Fruit fly (Drosophila melanogaster) whole organism, embryonic: ENCODE results near the gene Ube3a.

Experiments used
- Aef1 ChIP-seq: fragments of 200-800 bp; sonication (Bioruptor generic); IDR thresholded peaks from 3 replicates; pipeline ENCODE4 v1.3.6; 2022; ENCODE audit warnings: missing biosample characterization, missing genetic modification characterization
- Bgb ChIP-seq: fragments of 200-800 bp; sonication (Bioruptor generic); IDR thresholded peaks from 2 replicates; pipeline ENCODE4 v1.3.6; 2022; ENCODE audit warnings: missing biosample characterization, missing genetic modification characterization; ENCODE audit not compliant: partially characterized antibody
- CG10543 ChIP-seq: fragments of 200-800 bp; sonication (Bioruptor generic); optimal IDR thresholded peaks from 3 replicates; lab custom pipeline; 2017; ENCODE audit warnings: missing biosample characterization, mild to moderate bottlenecking, missing genetic modification characterization, moderate library complexity
- CG12071 ChIP-seq: fragments of 200-800 bp; sonication (Bioruptor generic); optimal IDR thresholded peaks from 3 replicates; lab custom pipeline; 2018; ENCODE audit warnings: missing biosample characterization, mild to moderate bottlenecking, missing genetic modification characterization
- CG12942 ChIP-seq: fragments of 200-800 bp; sonication (Bioruptor generic); optimal IDR thresholded peaks from 3 replicates; lab custom pipeline; 2016; ENCODE audit warnings: missing biosample characterization, missing genetic modification characterization
- CG14014 ChIP-seq: fragments of 200-800 bp; sonication (Bioruptor generic); IDR thresholded peaks from 2 replicates; pipeline ENCODE4 v1.3.6; 2022; ENCODE audit warnings: missing biosample characterization, missing genetic modification characterization
- CG14441 ChIP-seq: fragments of 200-800 bp; sonication (Bioruptor generic); IDR thresholded peaks from 2 replicates; pipeline ENCODE4 v1.3.6; 2022; ENCODE audit warnings: missing biosample characterization, missing genetic modification characterization
- CG14965 ChIP-seq: fragments of 200-800 bp; sonication (Bioruptor generic); optimal IDR thresholded peaks from 2 replicates; lab custom pipeline; 2016; ENCODE audit warnings: missing biosample characterization, missing genetic modification characterization, borderline replicate concordance
- CG15514 ChIP-seq: fragments of 200-800 bp; sonication (Bioruptor generic); optimal IDR thresholded peaks from 3 replicates; lab custom pipeline; 2017; ENCODE audit warnings: missing biosample characterization, missing genetic modification characterization, mild to moderate bottlenecking, moderate library complexity, missing genetic modification reagents
- CG1602 ChIP-seq: fragments of 200-800 bp; sonication (Bioruptor generic); optimal IDR thresholded peaks from 3 replicates; lab custom pipeline; 2016; ENCODE audit warnings: missing biosample characterization, missing genetic modification characterization
- CG18764 ChIP-seq: fragments of 200-800 bp; sonication (Bioruptor generic); optimal IDR thresholded peaks from 3 replicates; lab custom pipeline; 2016; ENCODE audit warnings: missing biosample characterization, missing genetic modification characterization
- CG31388 ChIP-seq: fragments of 200-800 bp; sonication (Bioruptor generic); optimal IDR thresholded peaks from 2 replicates; lab custom pipeline; 2016; ENCODE audit warnings: missing biosample characterization, missing genetic modification characterization
- CG43689 ChIP-seq: fragments of 200-800 bp; sonication (Bioruptor generic); IDR thresholded peaks from 2 replicates; pipeline ENCODE4 v1.3.6; 2022; ENCODE audit warnings: missing biosample characterization, missing genetic modification characterization
- CG6854 ChIP-seq: fragments of 200-800 bp; sonication (Bioruptor generic); optimal IDR thresholded peaks from 3 replicates; lab custom pipeline; 2017; ENCODE audit warnings: missing biosample characterization, mild to moderate bottlenecking, missing genetic modification characterization
- Deaf1 ChIP-seq: fragments of 200-800 bp; optimal IDR thresholded peaks from 3 replicates; lab custom pipeline; 2019; ENCODE audit warnings: missing biosample characterization, mild to moderate bottlenecking, missing genetic modification characterization, moderate library complexity
- Dip3 ChIP-seq: fragments of 200-800 bp; sonication (Bioruptor generic); optimal IDR thresholded peaks from 3 replicates; lab custom pipeline; 2016; ENCODE audit warnings: missing biosample characterization, missing genetic modification characterization
- Doc2 ChIP-seq: fragments of 200-800 bp; sonication (Bioruptor generic); IDR thresholded peaks from 2 replicates; pipeline ENCODE4 v1.3.6; 2022; ENCODE audit warnings: missing biosample characterization, missing genetic modification characterization
- Dp ChIP-seq: fragments of 200-800 bp; sonication (Bioruptor generic); optimal IDR thresholded peaks from 2 replicates; lab custom pipeline; 2018; ENCODE audit warnings: missing biosample characterization, mild to moderate bottlenecking, missing genetic modification characterization, moderate library complexity
- Eip74EF ChIP-seq, 2 experiments: fragments of 200-800 bp in 1 of 2; fragments of >200 bp in 1 of 2; sonication (Bioruptor generic) in 1 of 2; optimal IDR thresholded peaks; 2 replicates each; lab custom pipeline; 2017 to 2019; ENCODE audit warnings: missing biosample characterization in 2 of 2, missing genetic modification characterization in 2 of 2, mild to moderate bottlenecking in 1 of 2, moderate library complexity in 1 of 2
- Fer3 ChIP-seq: fragments of 200-800 bp; sonication (Bioruptor generic); optimal IDR thresholded peaks from 2 replicates; lab custom pipeline; 2018; ENCODE audit warnings: missing biosample characterization, mild to moderate bottlenecking, missing genetic modification characterization, moderate library complexity
- HLH3B ChIP-seq: fragments of 200-800 bp; sonication (Bioruptor generic); IDR thresholded peaks from 2 replicates; pipeline ENCODE4 v1.3.6; 2022; ENCODE audit warnings: missing biosample characterization, missing genetic modification characterization
- HmgZ ChIP-seq: fragments of 200-800 bp; sonication (Bioruptor generic); optimal IDR thresholded peaks from 2 replicates; lab custom pipeline; 2018; ENCODE audit warnings: missing biosample characterization, mild to moderate bottlenecking, missing genetic modification characterization
- Hmx ChIP-seq: fragments of 200-800 bp; sonication (Bioruptor generic); optimal IDR thresholded peaks from 2 replicates; lab custom pipeline; 2016; ENCODE audit warnings: missing biosample characterization, missing genetic modification characterization
- Hr78 ChIP-seq, 2 experiments: fragments of 200-800 bp in 1 of 2; fragments of >200 bp in 1 of 2; sonication (Bioruptor generic) in 1 of 2; optimal IDR thresholded peaks; 2 replicates each; lab custom pipeline; 2017 to 2019; ENCODE audit warnings: missing biosample characterization in 2 of 2, missing genetic modification characterization in 2 of 2, mild to moderate bottlenecking in 1 of 2, moderate library complexity in 1 of 2
- Lhr ChIP-seq: fragments of 200-800 bp; sonication (Bioruptor generic); optimal IDR thresholded peaks from 3 replicates; lab custom pipeline; 2017; ENCODE audit warnings: mild to moderate bottlenecking, missing biosample characterization, missing genetic modification reagents, missing genetic modification characterization
- NC2α ChIP-seq: fragments of 200-800 bp; sonication (Bioruptor generic); optimal IDR thresholded peaks from 2 replicates; lab custom pipeline; 2016; ENCODE audit warnings: missing biosample characterization, missing genetic modification characterization
- NC2β ChIP-seq: fragments of 200-800 bp; sonication (Bioruptor generic); optimal IDR thresholded peaks from 2 replicates; lab custom pipeline; 2016; ENCODE audit warnings: missing biosample characterization, missing genetic modification characterization
- Ravus ChIP-seq: fragments of 200-800 bp; sonication (Bioruptor generic); IDR thresholded peaks from 2 replicates; pipeline ENCODE4 v1.3.6; 2022; ENCODE audit warnings: missing biosample characterization, missing genetic modification characterization
- Usf ChIP-seq: fragments of 200-800 bp; sonication (Bioruptor generic); optimal IDR thresholded peaks from 2 replicates; lab custom pipeline; 2017; ENCODE audit warnings: missing genotype, missing biosample characterization, missing genetic modification characterization
- ab ChIP-seq: fragments of 200-800 bp; sonication (Bioruptor generic); optimal IDR thresholded peaks from 2 replicates; lab custom pipeline; 2016; ENCODE audit warnings: missing biosample characterization, missing genetic modification characterization
- az2 ChIP-seq: fragments of 200-800 bp; sonication (Bioruptor generic); optimal IDR thresholded peaks from 3 replicates; lab custom pipeline; 2016; ENCODE audit warnings: missing biosample characterization, missing genetic modification characterization
- bigmax ChIP-seq: fragments of 200-800 bp; sonication (Bioruptor generic); optimal IDR thresholded peaks from 2 replicates; lab custom pipeline; 2018; ENCODE audit warnings: missing biosample characterization, mild to moderate bottlenecking, missing genetic modification characterization
- bowl ChIP-seq: fragments of 200-800 bp; sonication (Bioruptor generic); IDR thresholded peaks from 2 replicates; pipeline ENCODE4 v1.3.6; 2022; ENCODE audit warnings: missing biosample characterization, missing genetic modification characterization
- cato ChIP-seq: fragments of 200-800 bp; sonication (Bioruptor generic); optimal IDR thresholded peaks from 2 replicates; lab custom pipeline; 2016; ENCODE audit warnings: missing biosample characterization, missing genetic modification characterization, borderline replicate concordance
- cg ChIP-seq: fragments of 200-800 bp; sonication (Bioruptor generic); optimal IDR thresholded peaks from 3 replicates; lab custom pipeline; 2019; ENCODE audit warnings: missing biosample characterization, mild to moderate bottlenecking, missing genetic modification characterization, moderate library complexity
- crp ChIP-seq, 2 experiments: fragments of 200-800 bp; sonication (Bioruptor generic); optimal IDR thresholded peaks; 2 replicates in 1 of 2; 3 replicates in 1 of 2; lab custom pipeline; 2017; ENCODE audit warnings: missing biosample characterization in 2 of 2, missing genetic modification characterization in 2 of 2, mild to moderate bottlenecking in 1 of 2, moderate library complexity in 1 of 2
- en ChIP-seq: fragments of 200-800 bp; sonication (Bioruptor generic); optimal IDR thresholded peaks from 2 replicates; lab custom pipeline; 2016; ENCODE audit warnings: missing biosample characterization, missing genetic modification characterization
- kay ChIP-seq: fragments of 200-800 bp; sonication (Bioruptor generic); optimal IDR thresholded peaks from 2 replicates; lab custom pipeline; 2016; ENCODE audit warnings: missing biosample characterization, missing genetic modification characterization
- ken ChIP-seq: fragments of 200-800 bp; sonication (Bioruptor generic); IDR thresholded peaks from 3 replicates; pipeline ENCODE4 v1.3.6; 2022; ENCODE audit warnings: missing biosample characterization, missing genetic modification characterization
- luna ChIP-seq: fragments of 200-800 bp; sonication (Bioruptor generic); optimal IDR thresholded peaks from 2 replicates; lab custom pipeline; 2016; ENCODE audit warnings: missing biosample characterization, missing genetic modification characterization
- mirr ChIP-seq: fragments of 200-800 bp; sonication (Bioruptor generic); optimal IDR thresholded peaks from 3 replicates; lab custom pipeline; 2018; ENCODE audit warnings: missing biosample characterization, mild to moderate bottlenecking, missing genetic modification characterization
- pros ChIP-seq: fragments of 200-800 bp; sonication (Bioruptor generic); optimal IDR thresholded peaks from 3 replicates; lab custom pipeline; 2019; ENCODE audit warnings: missing biosample characterization, mild to moderate bottlenecking, missing genetic modification characterization, moderate library complexity
- pum ChIP-seq: fragments of 200-800 bp; sonication (Bioruptor generic); optimal IDR thresholded peaks from 2 replicates; lab custom pipeline; 2016; ENCODE audit warnings: missing biosample characterization, missing genetic modification characterization
- ro ChIP-seq: fragments of 200-800 bp; sonication (Bioruptor generic); IDR thresholded peaks from 2 replicates; pipeline ENCODE4 v1.3.6; 2022; ENCODE audit warnings: missing biosample characterization, missing genetic modification characterization
- sim ChIP-seq: fragments of 200-800 bp; sonication (Bioruptor generic); IDR thresholded peaks from 2 replicates; pipeline ENCODE4 v1.3.6; 2022; ENCODE audit warnings: missing biosample characterization, missing genetic modification characterization
- sob ChIP-seq: fragments of 200-800 bp; sonication (Bioruptor generic); IDR thresholded peaks from 2 replicates; pipeline ENCODE4 v1.3.6; 2022; ENCODE audit warnings: missing biosample characterization, missing genetic modification characterization
- stwl ChIP-seq: fragments of 200-800 bp; sonication (Bioruptor generic); optimal IDR thresholded peaks from 3 replicates; lab custom pipeline; 2018; ENCODE audit warnings: missing biosample characterization, mild to moderate bottlenecking, missing genetic modification characterization, moderate library complexity
- tio ChIP-seq: fragments of 200-800 bp; sonication (Bioruptor generic); optimal IDR thresholded peaks from 2 replicates; lab custom pipeline; 2017; ENCODE audit warnings: missing biosample characterization, missing genetic modification characterization, inconsistent platforms
- tx ChIP-seq: fragments of 200-800 bp; sonication (Bioruptor generic); optimal IDR thresholded peaks from 2 replicates; lab custom pipeline; 2016; ENCODE audit warnings: missing biosample characterization, missing genetic modification characterization

Gene Ube3a

dm6 chr3L:11256147-11256971, 46.0 kb upstream of the Ube3a start (continued):
- peak; percentile 65 for TF ChIP-seq CG18764
- TF ChIP-seq Hr78 (GFP tag; optimal IDR thresholded peaks at IDR 0.05; lab: Kevin White, UChicago) = peak in 1 of 2 experiments; percentile 50
- TF ChIP-seq pum (GFP tag; lab: Kevin White, UChicago) = peak; percentile 8
- peak; percentile 50 for TF ChIP-seq Usf (GFP tag; lab: Kevin White, UChicago)
- TF ChIP-seq sim (GFP tag; lab: Robert Waterston, UW) = no peak
- TF ChIP-seq stwl (tag; lab: Kevin White, UChicago) = no peak
- peak; percentile 42 for TF ChIP-seq Lhr (GFP tag; lab: Kevin White, UChicago)
- no peak for TF ChIP-seq ab (GFP tag; lab: Kevin White, UChicago)
- no peak for TF ChIP-seq NC2β (GFP tag; lab: Kevin White, UChicago)
- peak; percentile 26 for TF ChIP-seq pros (GFP tag; lab: Kevin White, UChicago)
- TF ChIP-seq Deaf1 (tag; lab: Kevin White, UChicago) = peak; percentile 52
- TF ChIP-seq Eip74EF (GFP tag; optimal IDR thresholded peaks at IDR 0.05; lab: Kevin White, UChicago) = peak in 1 of 2 experiments; percentile 79
- no peak for TF ChIP-seq CG31388 (GFP tag; lab: Kevin White, UChicago)
- no peak for TF ChIP-seq Dp (GFP tag; lab: Kevin White, UChicago)
- TF ChIP-seq HLH3B (GFP tag; lab: Robert Waterston, UW) = peak; percentile 65
- peak; percentile 73 for TF ChIP-seq CG10543 (GFP tag; lab: Kevin White, UChicago)
- no peak for TF ChIP-seq en
- TF ChIP-seq CG12071 (GFP tag; lab: Kevin White, UChicago) = peak; percentile 33
- TF ChIP-seq CG14014 (GFP tag; lab: Robert Waterston, UW) = peak; percentile 70
- peak; percentile 79 for TF ChIP-seq sob
- TF ChIP-seq Fer3 = peak; percentile 54
- TF ChIP-seq Aef1 (GFP tag; lab: Robert Waterston, UW) = peak; percentile 38; the same call in 2 of the 3 replicates
- TF ChIP-seq luna (GFP tag; lab: Kevin White, UChicago) = no peak
- peak; percentile 80 for TF ChIP-seq tio (GFP tag; lab: Kevin White, UChicago)
- TF ChIP-seq NC2α (GFP tag; lab: Kevin White, UChicago) = no peak
- peak; percentile 47 for TF ChIP-seq CG6854 (GFP tag; lab: Kevin White, UChicago)
- TF ChIP-seq Doc2 (GFP tag; lab: Robert Waterston, UW) = no peak
- TF ChIP-seq CG43689 (GFP tag; lab: Robert Waterston, UW) = no peak; the same call in 1 of the 2 replicates
- TF ChIP-seq ken (GFP tag; lab: Robert Waterston, UW) = peak; percentile 82
- peak; percentile 4 for TF ChIP-seq kay (GFP tag; lab: Kevin White, UChicago)
- TF ChIP-seq tx (GFP tag; lab: Kevin White, UChicago) = peak; percentile 28
- peak; percentile 51 for TF ChIP-seq bowl
- TF ChIP-seq CG12942 (GFP tag; lab: Kevin White, UChicago) = peak; percentile 64
- no peak for TF ChIP-seq cg
- TF ChIP-seq mirr (GFP tag; lab: Kevin White, UChicago) = no peak
- peak; percentile 13 for TF ChIP-seq HmgZ (tag; lab: Kevin White, UChicago)
- peak in 1 of 2 experiments; percentile 32 for TF ChIP-seq crp (GFP tag; optimal IDR thresholded peaks at IDR 0.05; lab: Kevin White, UChicago)
- TF ChIP-seq bigmax (GFP tag; lab: Kevin White, UChicago) = no peak
- TF ChIP-seq cato (GFP tag; lab: Kevin White, UChicago) = peak; percentile 67
- TF ChIP-seq CG14965 (GFP tag; lab: Kevin White, UChicago) = no peak
- TF ChIP-seq Bgb (GFP tag; lab: Robert Waterston, UW) = peak; percentile 71
- TF ChIP-seq CG1602 (GFP tag; lab: Kevin White, UChicago) = peak; percentile 76
- TF ChIP-seq az2 = peak; percentile 81
- TF ChIP-seq ro (GFP tag; lab: Robert Waterston, UW) = no peak; the same call in 1 of the 2 replicates
- no peak for TF ChIP-seq Ravus (GFP tag; lab: Robert Waterston, UW)
- peak; percentile 74 for TF ChIP-seq CG14441 (GFP tag; lab: Robert Waterston, UW)
- no peak for TF ChIP-seq Dip3 (GFP tag; lab: Kevin White, UChicago)
- no peak for TF ChIP-seq Hmx
- TF ChIP-seq CG15514 (GFP tag; lab: Kevin White, UChicago) = peak; percentile 41
